Worm (Caenorhabditis elegans) whole organism, late embryonic: ENCODE measurements around the gene ccm-3.
A peak's percentile ranks its signal among the peaks of the same experiment; 100 is the strongest.

ENCODE experiments used
- C08G9.2 ChIP-seq: sonication (generic microtip); optimal IDR thresholded peaks from 2 replicates; lab custom pipeline; 2016; ENCODE audit warnings: mild to moderate bottlenecking, missing genetic modification characterization, moderate library complexity, missing compliant biosample characterization
- K02D7.2 ChIP-seq: sonication (generic microtip); optimal IDR thresholded peaks from 2 replicates; lab custom pipeline; 2017; ENCODE audit warnings: mild to moderate bottlenecking, missing genetic modification characterization, missing compliant biosample characterization
- ceh-14 ChIP-seq: sonication (generic microtip); optimal IDR thresholded peaks from 2 replicates; lab custom pipeline; 2016; ENCODE audit warnings: missing genotype, missing genetic modification characterization, missing compliant biosample characterization
- ceh-18 ChIP-seq: sonication (generic microtip); optimal IDR thresholded peaks from 2 replicates; lab custom pipeline; 2016; ENCODE audit warnings: missing genetic modification characterization, missing compliant biosample characterization
- ceh-22 ChIP-seq: sonication (generic microtip); optimal IDR thresholded peaks from 2 replicates; lab custom pipeline; 2017; ENCODE audit warnings: missing biosample characterization, missing genetic modification characterization
- ceh-30 ChIP-seq: fragments of 150-350 bp; optimal IDR thresholded peaks from 2 replicates; lab custom pipeline; 2014; ENCODE audit warnings: missing biosample characterization, missing genetic modification characterization
- ceh-34 ChIP-seq: sonication (generic microtip); optimal IDR thresholded peaks from 2 replicates; lab custom pipeline; 2016; ENCODE audit warnings: mild to moderate bottlenecking, missing genetic modification characterization, missing compliant biosample characterization
- che-1 ChIP-seq: sonication (generic microtip); optimal IDR thresholded peaks from 2 replicates; lab custom pipeline; 2016; ENCODE audit warnings: mild to moderate bottlenecking, missing genetic modification characterization, missing compliant biosample characterization
- dmd-4 ChIP-seq: sonication (generic microtip); optimal IDR thresholded peaks from 2 replicates; lab custom pipeline; 2016; ENCODE audit warnings: borderline replicate concordance, missing genetic modification characterization, missing compliant biosample characterization
- elt-2 ChIP-seq: sonication (generic microtip); optimal IDR thresholded peaks from 2 replicates; lab custom pipeline; 2016; ENCODE audit warnings: missing genetic modification reagents, missing genetic modification characterization, missing compliant biosample characterization
- eyg-1 ChIP-seq: sonication (generic microtip); optimal IDR thresholded peaks from 2 replicates; lab custom pipeline; 2016; ENCODE audit warnings: missing genotype, missing genetic modification characterization, missing compliant biosample characterization
- fax-1 ChIP-seq: sonication (generic microtip); optimal IDR thresholded peaks from 2 replicates; lab custom pipeline; 2016; ENCODE audit warnings: missing genotype, missing genetic modification characterization, missing compliant biosample characterization
- hlh-13 ChIP-seq: fragments of 200-800 bp; sonication (Bioruptor generic); optimal IDR thresholded peaks from 2 replicates; lab custom pipeline; 2018; ENCODE audit warnings: mild to moderate bottlenecking, missing genetic modification characterization, missing compliant biosample characterization
- lin-11 ChIP-seq: fragments of 200-800 bp; sonication (Bioruptor generic); optimal IDR thresholded peaks from 2 replicates; lab custom pipeline; 2018; ENCODE audit warnings: mild to moderate bottlenecking, missing genetic modification characterization, missing compliant biosample characterization
- nfya-1 ChIP-seq: sonication (generic microtip); optimal IDR thresholded peaks from 2 replicates; lab custom pipeline; 2017; ENCODE audit warnings: missing genetic modification characterization, mild to moderate bottlenecking, missing compliant biosample characterization, antibody characterized with exemption, moderate library complexity
- nhr-232 ChIP-seq: sonication (generic microtip); optimal IDR thresholded peaks from 2 replicates; lab custom pipeline; 2016; ENCODE audit warnings: missing genetic modification characterization, missing compliant biosample characterization
- npax-4 ChIP-seq: sonication (generic microtip); optimal IDR thresholded peaks from 2 replicates; lab custom pipeline; 2016; ENCODE audit warnings: missing genetic modification characterization, missing compliant biosample characterization
- pag-3 ChIP-seq: sonication (generic microtip); optimal IDR thresholded peaks from 2 replicates; lab custom pipeline; 2016; ENCODE audit warnings: missing compliant biosample characterization, missing genetic modification characterization, borderline replicate concordance
- pat-9 ChIP-seq: fragments of 200-800 bp; sonication (Bioruptor generic); optimal IDR thresholded peaks from 2 replicates; lab custom pipeline; 2018; ENCODE audit warnings: mild to moderate bottlenecking, missing genetic modification characterization, moderate library complexity, missing compliant biosample characterization
- pax-1 ChIP-seq: fragments of 150-350 bp; optimal IDR thresholded peaks from 2 replicates; lab custom pipeline; 2014; ENCODE audit warnings: missing biosample characterization, missing genetic modification characterization
- pha-4 ChIP-seq: fragments of 150-350 bp; optimal IDR thresholded peaks from 2 replicates; lab custom pipeline; 2018; ENCODE audit warnings: missing biosample characterization, missing genetic modification reagents, missing genetic modification characterization
- pqm-1 ChIP-seq: sonication (generic microtip); optimal IDR thresholded peaks from 2 replicates; lab custom pipeline; 2016; ENCODE audit warnings: missing genetic modification characterization, missing compliant biosample characterization
- ref-2 ChIP-seq: sonication (generic microtip); optimal IDR thresholded peaks from 2 replicates; lab custom pipeline; 2016; ENCODE audit warnings: missing genetic modification characterization, missing compliant biosample characterization
- rnt-1 ChIP-seq: sonication (generic microtip); optimal IDR thresholded peaks from 2 replicates; lab custom pipeline; 2016; ENCODE audit warnings: missing genetic modification characterization, missing compliant biosample characterization
- sox-2 ChIP-seq: fragments of 200-800 bp; sonication (Bioruptor generic); IDR thresholded peaks from 2 replicates; pipeline ENCODE4 v1.3.6; 2022; ENCODE audit warnings: missing genetic modification reagents, missing genetic modification characterization, missing compliant biosample characterization
- sox-4 ChIP-seq: sonication (generic microtip); optimal IDR thresholded peaks from 2 replicates; lab custom pipeline; 2017; ENCODE audit warnings: mild to moderate bottlenecking, missing genetic modification characterization, inconsistent platforms, missing compliant biosample characterization
- tbx-7 ChIP-seq: sonication (generic microtip); optimal IDR thresholded peaks from 2 replicates; lab custom pipeline; 2016; ENCODE audit warnings: missing genotype, missing genetic modification characterization, missing compliant biosample characterization
- unc-3 ChIP-seq, 2 experiments: fragments of 200-800 bp in 1 of 2; sonication (Bioruptor generic) in 1 of 2; sonication (generic microtip) in 1 of 2; conservative IDR thresholded peaks in 1 of 2; optimal IDR thresholded peaks in 1 of 2; 2 replicates each; pipeline versions ENCODE4 v1.3.6 to Lab custom; 2016 to 2022; ENCODE audit warnings: missing compliant biosample characterization in 2 of 2, missing genetic modification characterization in 2 of 2, missing genetic modification reagents in 1 of 2
- unc-55 ChIP-seq: sonication (generic microtip); optimal IDR thresholded peaks from 2 replicates; lab custom pipeline; 2017; ENCODE audit warnings: missing biosample characterization, missing genetic modification reagents, missing genetic modification characterization
- unc-86 ChIP-seq: sonication (generic microtip); optimal IDR thresholded peaks from 2 replicates; lab custom pipeline; 2016; ENCODE audit warnings: missing genetic modification characterization, missing compliant biosample characterization
- zip-5 ChIP-seq: sonication (generic microtip); optimal IDR thresholded peaks from 2 replicates; lab custom pipeline; 2016; ENCODE audit warnings: missing genetic modification characterization, missing compliant biosample characterization
- ztf-16 ChIP-seq: sonication (generic microtip); optimal IDR thresholded peaks from 2 replicates; lab custom pipeline; 2017; ENCODE audit warnings: missing genetic modification characterization, missing compliant biosample characterization

ccm-3 gene

ce11 chrII:10627086-10627485, 20.0 kb upstream of the ccm-3 start:
- TF ChIP-seq ceh-30 (tag; lab: Kevin White, UChicago): no peak
- peak; percentile 37 for TF ChIP-seq elt-2

- no peak for TF ChIP-seq elt-2
These were observed 14.9 kb upstream of the ccm-3 start, which contains the start of gene cutl-9 for ce11 chrII:10621965-10622364. cutl-9 (plus strand) TSS chrII:10622265.

- TF ChIP-seq ref-2 (tag; lab: Kevin White, UChicago): no peak
- no peak for TF ChIP-seq npax-4 (tag; lab: Kevin White, UChicago)
- no peak for TF ChIP-seq unc-55 (GFP tag; lab: Kevin White, UChicago)
- no peak for TF ChIP-seq pat-9 (tag; lab: Kevin White, UChicago)
- TF ChIP-seq K02D7.2: no peak
- no peak for TF ChIP-seq zip-5 (tag; lab: Kevin White, UChicago)
- TF ChIP-seq rnt-1 (tag; lab: Kevin White, UChicago): no peak
- TF ChIP-seq che-1: no peak
- no peak for TF ChIP-seq pha-4 (tag; lab: Kevin White, UChicago)
- no peak for TF ChIP-seq nfya-1
- TF ChIP-seq C08G9.2 (tag; lab: Kevin White, UChicago): no peak
- TF ChIP-seq sox-2 (GFP tag; lab: Robert Waterston, UW): no peak
- TF ChIP-seq dmd-4 (tag; lab: Kevin White, UChicago): no peak
- no peak for TF ChIP-seq sox-4 (tag; lab: Kevin White, UChicago)
These were observed 11.1 kb upstream of the ccm-3 start, which contains the start of gene C14A4.13 for ce11 chrII:10618157-10618556. C14A4.13 (plus strand) TSS chrII:10618457.

- TF ChIP-seq pag-3 (tag; lab: Kevin White, UChicago) (no peak), ceh-22 (tag; lab: Kevin White, UChicago) (no peak), sox-2 (GFP tag; lab: Robert Waterston, UW) (no peak), pqm-1 (tag; lab: Kevin White, UChicago) (no peak), ztf-16 (tag; lab: Kevin White, UChicago) (no peak), unc-86 (tag; lab: Kevin White, UChicago) (no peak), nhr-232 (no peak), pax-1 (tag; lab: Kevin White, UChicago) (no peak), fax-1 (tag; lab: Kevin White, UChicago) (no peak)
These were observed 5.7 kb upstream of the ccm-3 start, which contains the start of gene C14A4.12 for ce11 chrII:10612743-10613142. C14A4.12 (plus strand) TSS chrII:10613043.

- TF ChIP-seq eyg-1 (tag; lab: Kevin White, UChicago): no peak
- TF ChIP-seq unc-3 (GFP tag; conservative IDR thresholded peaks at IDR 0.05; lab: Robert Waterston, UW): no peak
- TF ChIP-seq unc-3 (tag; optimal IDR thresholded peaks at IDR 0.05; lab: Kevin White, UChicago): no peak
- TF ChIP-seq lin-11 (tag; lab: Kevin White, UChicago): no peak
- no peak for TF ChIP-seq ceh-14
- no peak for TF ChIP-seq pha-4 (tag; lab: Kevin White, UChicago)
- TF ChIP-seq npax-4 (tag; lab: Kevin White, UChicago): no peak
- TF ChIP-seq tbx-7 (tag; lab: Kevin White, UChicago): no peak
- TF ChIP-seq pax-1 (tag; lab: Kevin White, UChicago): no peak
- no peak for TF ChIP-seq ref-2 (tag; lab: Kevin White, UChicago)
- no peak for TF ChIP-seq ceh-18
- TF ChIP-seq dmd-4 (tag; lab: Kevin White, UChicago): no peak
- TF ChIP-seq ceh-34 (tag; lab: Kevin White, UChicago): no peak
- TF ChIP-seq zip-5 (tag; lab: Kevin White, UChicago): no peak
- no peak for TF ChIP-seq hlh-13 (GFP tag; lab: Kevin White, UChicago)
- no peak for TF ChIP-seq pag-3 (tag; lab: Kevin White, UChicago)
- TF ChIP-seq, all 69 proteins: peak for 0
These were observed 1.7 kb upstream of the ccm-3 start for ce11 chrII:10608821-10609220.
